Worm (Caenorhabditis elegans): Measurements from ENCODE around the gene C04C3.6.

- TF ChIP-seq med-1 (GFP tag; optimal IDR thresholded peaks at IDR 0.05; ENCODE audit: insufficient read depth) (no peak), ztf-29 (GFP tag; IDR thresholded peaks at IDR 0.05) (no peak)
These were observed 22.2 kb upstream of the C04C3.6 start, which contains the start of gene F58E2.5 for ce11 chrIV:3444614-3445013.

All from whole organism, midembryonic.